Fruit fly (Drosophila melanogaster) whole organism, embryonic: Measurements from ENCODE around the gene gry.

Source experiments
- CG1233 ChIP-seq: fragments of 200-800 bp; sonication (Bioruptor generic); optimal IDR thresholded peaks from 4 replicates; lab custom pipeline; 2018; ENCODE audit warnings: missing biosample characterization, mild to moderate bottlenecking, missing genetic modification characterization
- CG2129 ChIP-seq: fragments of 200-800 bp; sonication (Bioruptor generic); IDR thresholded peaks from 2 replicates; pipeline ENCODE4 v1.3.6; 2022; ENCODE audit warnings: missing biosample characterization, missing genetic modification characterization; ENCODE audit not compliant: partially characterized antibody
- CG2199 ChIP-seq: fragments of 200-800 bp; sonication (Bioruptor generic); IDR thresholded peaks from 3 replicates; pipeline ENCODE4 v1.3.6; 2022; ENCODE audit warnings: missing biosample characterization, missing genetic modification characterization
- Fer2 ChIP-seq: fragments of 200-800 bp; sonication (Bioruptor generic); optimal IDR thresholded peaks from 2 replicates; lab custom pipeline; 2018; ENCODE audit warnings: missing biosample characterization, mild to moderate bottlenecking, missing genetic modification characterization, moderate library complexity
- Hr78 ChIP-seq, 2 experiments: fragments of 200-800 bp in 1 of 2; fragments of >200 bp in 1 of 2; sonication (Bioruptor generic) in 1 of 2; optimal IDR thresholded peaks; 2 replicates each; lab custom pipeline; 2017 to 2019; ENCODE audit warnings: missing biosample characterization in 2 of 2, missing genetic modification characterization in 2 of 2, mild to moderate bottlenecking in 1 of 2, moderate library complexity in 1 of 2
- Sox102F ChIP-seq: fragments of 200-800 bp; sonication (Bioruptor generic); optimal IDR thresholded peaks from 2 replicates; lab custom pipeline; 2018; ENCODE audit warnings: missing biosample characterization, mild to moderate bottlenecking, missing genetic modification characterization, moderate library complexity
- Xrp1 ChIP-seq: fragments of 200-800 bp; sonication (Bioruptor generic); IDR thresholded peaks from 2 replicates; pipeline ENCODE4 v1.3.6; 2022; ENCODE audit warnings: missing biosample characterization, missing genetic modification characterization
- cg ChIP-seq: fragments of 200-800 bp; sonication (Bioruptor generic); optimal IDR thresholded peaks from 3 replicates; lab custom pipeline; 2019; ENCODE audit warnings: missing biosample characterization, mild to moderate bottlenecking, missing genetic modification characterization, moderate library complexity
- fru ChIP-seq: fragments of >200 bp; optimal IDR thresholded peaks from 2 replicates; lab custom pipeline; 2017
- her ChIP-seq: fragments of 200-800 bp; sonication (Bioruptor generic); optimal IDR thresholded peaks from 2 replicates; lab custom pipeline; 2016; ENCODE audit warnings: missing biosample characterization, missing genetic modification characterization
- nerfin-2 ChIP-seq: fragments of 200-800 bp; sonication (Bioruptor generic); IDR thresholded peaks from 2 replicates; pipeline ENCODE4 v1.3.6; 2022; ENCODE audit warnings: missing biosample characterization, missing genetic modification characterization; ENCODE audit not compliant: partially characterized antibody
- repo ChIP-seq: fragments of 200-800 bp; sonication (Bioruptor generic); optimal IDR thresholded peaks from 2 replicates; lab custom pipeline; 2016; ENCODE audit warnings: missing biosample characterization, missing genetic modification characterization

DNA sequence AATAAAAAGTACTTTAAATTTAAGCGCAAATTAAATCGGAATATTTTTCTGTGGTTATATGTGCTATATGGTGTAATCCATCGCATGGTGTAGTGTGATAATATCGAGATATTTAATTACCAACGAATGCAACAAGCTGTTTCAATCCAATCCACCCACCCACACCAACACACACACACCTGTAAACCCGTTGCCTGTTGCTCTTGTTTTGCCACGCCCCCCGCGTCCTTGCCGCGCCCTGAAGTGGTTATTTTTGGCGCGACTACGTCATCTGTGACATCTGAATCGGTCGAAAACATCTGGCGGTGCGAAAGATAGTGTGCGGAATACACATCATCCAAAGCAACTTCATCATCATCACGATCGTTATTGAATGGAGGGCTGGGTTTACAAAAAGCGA lies 33.5 kb upstream of the gry start:
- no peak for TF ChIP-seq nerfin-2 (GFP tag; lab: Robert Waterston, UW)
- TF ChIP-seq CG2199 (GFP tag; lab: Robert Waterston, UW) = no peak
- TF ChIP-seq CG2129 (GFP tag; lab: Robert Waterston, UW) = no peak
- TF ChIP-seq Sox102F (GFP tag; lab: Kevin White, UChicago) = no peak
- TF ChIP-seq Fer2 = no peak
- TF ChIP-seq cg (GFP tag; lab: Kevin White, UChicago) = peak; percentile 54
- no peak for TF ChIP-seq Hr78 (GFP tag; optimal IDR thresholded peaks at IDR 0.05; lab: Kevin White, UChicago)
- no peak for TF ChIP-seq her (GFP tag; lab: Kevin White, UChicago)
- TF ChIP-seq CG1233 (GFP tag; lab: Kevin White, UChicago) = no peak
- no peak for TF ChIP-seq Xrp1
- TF ChIP-seq repo (GFP tag; lab: Kevin White, UChicago) = no peak
- no peak for TF ChIP-seq fru
